Fruit fly (Drosophila melanogaster) whole organism, embryonic: Measurements from ENCODE around the gene Gr93d.
A peak's percentile ranks its signal among the peaks of the same experiment; 100 is the strongest.

ENCODE experiments used
- Ada2b ChIP-seq: fragments of 200-800 bp; sonication (Bioruptor generic); IDR thresholded peaks from 2 replicates; pipeline ENCODE4 v1.3.6; 2022; ENCODE audit warnings: missing biosample characterization, missing genetic modification characterization
- BEAF-32 ChIP-seq: fragments of 200-800 bp; sonication (Bioruptor generic); optimal IDR thresholded peaks from 3 replicates; lab custom pipeline; 2017; ENCODE audit warnings: missing biosample characterization, missing genetic modification characterization, mild to moderate bottlenecking, moderate library complexity, missing genetic modification reagents
- CG10147 ChIP-seq: fragments of 200-800 bp; sonication (Bioruptor generic); optimal IDR thresholded peaks from 2 replicates; lab custom pipeline; 2019; ENCODE audit warnings: missing biosample characterization, mild to moderate bottlenecking, missing genetic modification characterization, moderate library complexity
- CG12769 ChIP-seq: fragments of 200-800 bp; sonication (Bioruptor generic); optimal IDR thresholded peaks from 2 replicates; lab custom pipeline; 2019; ENCODE audit warnings: missing biosample characterization, mild to moderate bottlenecking, missing genetic modification characterization, moderate library complexity
- CG14014 ChIP-seq: fragments of 200-800 bp; sonication (Bioruptor generic); IDR thresholded peaks from 2 replicates; pipeline ENCODE4 v1.3.6; 2022; ENCODE audit warnings: missing biosample characterization, missing genetic modification characterization
- CG14710 ChIP-seq: fragments of 200-800 bp; sonication (Bioruptor generic); optimal IDR thresholded peaks from 3 replicates; lab custom pipeline; 2019; ENCODE audit warnings: missing biosample characterization, mild to moderate bottlenecking, missing genetic modification characterization, moderate library complexity
- CG15601 ChIP-seq: fragments of 200-800 bp; sonication (Bioruptor generic); optimal IDR thresholded peaks from 3 replicates; lab custom pipeline; 2019; ENCODE audit warnings: missing biosample characterization, mild to moderate bottlenecking, missing genetic modification characterization, moderate library complexity
- CG1602 ChIP-seq: fragments of 200-800 bp; sonication (Bioruptor generic); optimal IDR thresholded peaks from 3 replicates; lab custom pipeline; 2016; ENCODE audit warnings: missing biosample characterization, missing genetic modification characterization
- CG16779 ChIP-seq: fragments of 200-800 bp; sonication (Bioruptor generic); IDR thresholded peaks from 2 replicates; pipeline ENCODE4 v1.3.6; 2022; ENCODE audit warnings: missing biosample characterization, missing genetic modification characterization
- CG17186 ChIP-seq: fragments of 200-800 bp; sonication (Bioruptor generic); optimal IDR thresholded peaks from 3 replicates; lab custom pipeline; 2017; ENCODE audit warnings: missing biosample characterization, missing genetic modification reagents, missing genetic modification characterization
- CG17802 ChIP-seq: fragments of 200-800 bp; sonication (Bioruptor generic); optimal IDR thresholded peaks from 2 replicates; lab custom pipeline; 2018; ENCODE audit warnings: missing biosample characterization, mild to moderate bottlenecking, missing genetic modification characterization, moderate library complexity
- CG1832 ChIP-seq: fragments of 200-800 bp; sonication (Bioruptor generic); optimal IDR thresholded peaks from 2 replicates; lab custom pipeline; 2017; ENCODE audit warnings: missing biosample characterization, mild to moderate bottlenecking, missing genetic modification characterization, inconsistent platforms
- CG2199 ChIP-seq: fragments of 200-800 bp; sonication (Bioruptor generic); IDR thresholded peaks from 3 replicates; pipeline ENCODE4 v1.3.6; 2022; ENCODE audit warnings: missing biosample characterization, missing genetic modification characterization
- CG32772 ChIP-seq: fragments of 200-800 bp; sonication (Bioruptor generic); IDR thresholded peaks from 2 replicates; pipeline ENCODE4 v1.3.6; 2022; ENCODE audit warnings: missing biosample characterization, missing genetic modification characterization
- CG33557 ChIP-seq: fragments of 200-800 bp; sonication (Bioruptor generic); optimal IDR thresholded peaks from 2 replicates; lab custom pipeline; 2019; ENCODE audit warnings: missing biosample characterization, mild to moderate bottlenecking, missing genetic modification characterization, moderate library complexity
- CG3995 ChIP-seq: fragments of 200-800 bp; sonication (Bioruptor generic); optimal IDR thresholded peaks from 3 replicates; lab custom pipeline; 2016; ENCODE audit warnings: missing biosample characterization, missing genetic modification characterization
- CG7372 ChIP-seq: fragments of 200-800 bp; sonication (Bioruptor generic); IDR thresholded peaks from 2 replicates; pipeline ENCODE4 v1.3.6; 2022; ENCODE audit warnings: missing biosample characterization, missing genetic modification characterization
- CG7786 ChIP-seq: fragments of 200-800 bp; sonication (Bioruptor generic); optimal IDR thresholded peaks from 2 replicates; lab custom pipeline; 2016; ENCODE audit warnings: missing biosample characterization, missing genetic modification characterization
- CG8944 ChIP-seq: fragments of 200-800 bp; sonication (Bioruptor generic); optimal IDR thresholded peaks from 3 replicates; lab custom pipeline; 2016; ENCODE audit warnings: missing biosample characterization, missing genetic modification characterization
- CG9215 ChIP-seq: fragments of 200-800 bp; sonication (Bioruptor generic); IDR thresholded peaks from 2 replicates; pipeline ENCODE4 v1.3.6; 2022; ENCODE audit warnings: missing biosample characterization, missing genetic modification characterization
- Elba2 ChIP-seq: fragments of 200-800 bp; sonication (Bioruptor generic); optimal IDR thresholded peaks from 3 replicates; lab custom pipeline; 2016; ENCODE audit warnings: missing biosample characterization, missing genetic modification characterization
- Hr3 ChIP-seq: fragments of 200-800 bp; sonication (Bioruptor generic); optimal IDR thresholded peaks from 3 replicates; lab custom pipeline; 2016; ENCODE audit warnings: missing biosample characterization, missing genetic modification characterization
- Lpt ChIP-seq: fragments of >200 bp; optimal IDR thresholded peaks from 2 replicates; lab custom pipeline; 2018; ENCODE audit warnings: missing biosample characterization, missing genetic modification characterization
- MTF-1 ChIP-seq: fragments of 200-800 bp; sonication (Bioruptor generic); optimal IDR thresholded peaks from 2 replicates; lab custom pipeline; 2018; ENCODE audit warnings: missing biosample characterization, mild to moderate bottlenecking, missing genetic modification characterization, borderline replicate concordance
- Meics ChIP-seq: fragments of 200-800 bp; sonication (Bioruptor generic); optimal IDR thresholded peaks from 2 replicates; lab custom pipeline; 2017; ENCODE audit warnings: missing biosample characterization, mild to moderate bottlenecking, missing genetic modification characterization
- Nf-YA ChIP-seq: fragments of 200-800 bp; sonication (Bioruptor generic); IDR thresholded peaks from 2 replicates; pipeline ENCODE4 v1.3.6; 2022; ENCODE audit warnings: missing biosample characterization, missing genetic modification characterization
- Oaz ChIP-seq: fragments of 200-800 bp; sonication (Bioruptor generic); IDR thresholded peaks from 2 replicates; pipeline ENCODE4 v1.3.6; 2022; ENCODE audit warnings: missing biosample characterization, missing genetic modification characterization
- Pdp1 ChIP-seq, 2 experiments: fragments of 200-800 bp; sonication (Bioruptor generic); optimal IDR thresholded peaks; 3 replicates each; lab custom pipeline; 2016; ENCODE audit warnings: missing biosample characterization in 2 of 2, missing genetic modification characterization in 2 of 2, mild to moderate bottlenecking in 1 of 2, moderate library complexity in 1 of 2
- Rfx ChIP-seq: fragments of 200-800 bp; sonication (Bioruptor generic); IDR thresholded peaks from 2 replicates; pipeline ENCODE4 v1.3.6; 2022; ENCODE audit warnings: missing biosample characterization, missing genetic modification characterization
- Side ChIP-seq: fragments of 200-800 bp; sonication (Bioruptor generic); optimal IDR thresholded peaks from 2 replicates; lab custom pipeline; 2016; ENCODE audit warnings: missing biosample characterization, missing genetic modification characterization
- bsh ChIP-seq, 2 experiments: fragments of 200-800 bp; sonication (Bioruptor generic); optimal IDR thresholded peaks; 2 replicates each; lab custom pipeline; 2017 to 2018; ENCODE audit warnings: mild to moderate bottlenecking in 2 of 2, missing biosample characterization in 2 of 2, missing genetic modification characterization in 2 of 2, moderate library complexity in 1 of 2
- crol ChIP-seq: fragments of 200-800 bp; sonication (Bioruptor generic); IDR thresholded peaks from 2 replicates; pipeline ENCODE4 v1.3.6; 2022; ENCODE audit warnings: missing biosample characterization, missing genetic modification characterization
- dimm ChIP-seq: fragments of 200-800 bp; sonication (Bioruptor generic); IDR thresholded peaks from 2 replicates; pipeline ENCODE4 v1.3.6; 2022; ENCODE audit warnings: missing biosample characterization, missing genetic modification characterization
- emc ChIP-seq: fragments of 200-800 bp; sonication (Bioruptor generic); optimal IDR thresholded peaks from 2 replicates; lab custom pipeline; 2016; ENCODE audit warnings: missing biosample characterization, missing genetic modification characterization
- fd96Cb ChIP-seq: fragments of 200-800 bp; sonication (Bioruptor generic); optimal IDR thresholded peaks from 2 replicates; lab custom pipeline; 2018; ENCODE audit warnings: missing biosample characterization, mild to moderate bottlenecking, missing genetic modification characterization, moderate library complexity
- grn ChIP-seq: fragments of 200-800 bp; sonication (Bioruptor generic); optimal IDR thresholded peaks from 3 replicates; lab custom pipeline; 2017; ENCODE audit warnings: missing biosample characterization, missing genetic modification characterization
- hkb ChIP-seq, 2 experiments: fragments of 200-800 bp in 1 of 2; fragments of >200 bp in 1 of 2; sonication (Bioruptor generic) in 1 of 2; IDR thresholded peaks in 1 of 2; optimal IDR thresholded peaks in 1 of 2; 2 replicates each; pipeline versions ENCODE4 v1.3.6 to Lab custom; 2017 to 2022; ENCODE audit warnings: missing biosample characterization in 1 of 2, missing genetic modification characterization in 1 of 2
- inv ChIP-seq: fragments of 200-800 bp; sonication (Bioruptor generic); IDR thresholded peaks from 2 replicates; pipeline ENCODE4 v1.3.6; 2022; ENCODE audit warnings: missing biosample characterization, missing genetic modification characterization; ENCODE audit not compliant: partially characterized antibody
- maf-S ChIP-seq: fragments of 200-800 bp; sonication (Bioruptor generic); optimal IDR thresholded peaks from 2 replicates; lab custom pipeline; 2016; ENCODE audit warnings: missing biosample characterization, missing genetic modification characterization
- pros ChIP-seq: fragments of 200-800 bp; sonication (Bioruptor generic); optimal IDR thresholded peaks from 3 replicates; lab custom pipeline; 2019; ENCODE audit warnings: missing biosample characterization, mild to moderate bottlenecking, missing genetic modification characterization, moderate library complexity
- repo ChIP-seq: fragments of 200-800 bp; sonication (Bioruptor generic); optimal IDR thresholded peaks from 2 replicates; lab custom pipeline; 2016; ENCODE audit warnings: missing biosample characterization, missing genetic modification characterization
- schlank ChIP-seq: fragments of 200-800 bp; sonication (Bioruptor generic); optimal IDR thresholded peaks from 2 replicates; lab custom pipeline; 2018; ENCODE audit warnings: missing biosample characterization, mild to moderate bottlenecking, missing genetic modification characterization
- scrt ChIP-seq: fragments of 200-800 bp; sonication (Bioruptor generic); optimal IDR thresholded peaks from 2 replicates; lab custom pipeline; 2018; ENCODE audit warnings: missing biosample characterization, mild to moderate bottlenecking, missing genetic modification characterization, moderate library complexity
- sd ChIP-seq: fragments of 200-800 bp; sonication (Bioruptor generic); optimal IDR thresholded peaks from 3 replicates; lab custom pipeline; 2018; ENCODE audit warnings: missing biosample characterization, mild to moderate bottlenecking, missing genetic modification characterization, moderate library complexity
- sens ChIP-seq: fragments of 200-800 bp; sonication (Bioruptor generic); peaks from one replicate; lab custom pipeline; 2016; ENCODE audit warnings: missing biosample characterization, missing genetic modification characterization
- so ChIP-seq: fragments of 200-800 bp; sonication (Bioruptor generic); IDR thresholded peaks from 3 replicates; pipeline ENCODE4 v1.3.6; 2022; ENCODE audit warnings: missing biosample characterization, missing genetic modification characterization
- sr ChIP-seq: fragments of 200-800 bp; sonication (Bioruptor generic); IDR thresholded peaks from 3 replicates; pipeline ENCODE4 v1.3.6; 2022; ENCODE audit warnings: missing biosample characterization, missing genetic modification characterization
- ttk ChIP-seq: fragments of 200-800 bp; sonication (Bioruptor generic); IDR thresholded peaks from 2 replicates; pipeline ENCODE4 v2.1.2; 2022; ENCODE audit warnings: missing biosample characterization, missing genetic modification characterization
- vnd ChIP-seq: fragments of 200-800 bp; sonication (Bioruptor generic); IDR thresholded peaks from 3 replicates; pipeline ENCODE4 v1.3.6; 2022; ENCODE audit warnings: missing biosample characterization, missing genetic modification characterization; ENCODE audit not compliant: partially characterized antibody
- vvl ChIP-seq: fragments of 200-800 bp; sonication (Bioruptor generic); IDR thresholded peaks from 2 replicates; pipeline ENCODE4 v1.3.6; 2022; ENCODE audit warnings: missing biosample characterization, missing genetic modification characterization

Gene Gr93d

DNA sequence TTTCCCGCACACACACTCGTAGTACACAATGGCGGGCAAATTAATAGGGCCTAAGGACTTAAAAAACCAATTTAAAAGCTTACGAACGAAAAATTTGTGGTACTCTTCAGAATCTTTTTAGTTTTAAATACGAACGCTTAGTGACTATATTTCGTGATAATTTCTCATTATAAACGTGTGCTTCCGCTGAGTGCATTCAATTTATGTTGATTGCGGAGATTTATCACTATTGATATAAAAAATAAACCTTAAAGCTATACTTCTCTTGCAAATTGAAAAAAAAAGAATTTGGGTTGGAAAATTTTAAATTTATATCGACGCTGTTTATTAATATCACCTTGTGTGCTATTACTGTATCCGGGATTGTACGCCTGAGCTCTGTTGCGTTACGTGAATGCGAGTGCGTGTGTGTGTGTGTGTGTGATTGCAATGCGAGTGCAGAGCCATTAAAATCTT, 2.6 kb upstream of the Gr93d start (continued):
- no peak; the same call in 1 of the 2 replicates for TF ChIP-seq CG14014 (GFP tag; lab: Robert Waterston, UW)
- no peak for TF ChIP-seq CG3995 (GFP tag; lab: Kevin White, UChicago)
- no peak for TF ChIP-seq BEAF-32 (GFP tag; lab: Kevin White, UChicago)
- TF ChIP-seq CG2199 (GFP tag; lab: Robert Waterston, UW), result no peak
- TF ChIP-seq repo (GFP tag; lab: Kevin White, UChicago), result peak; percentile 1
- no peak for TF ChIP-seq Nf-YA (GFP tag; lab: Robert Waterston, UW)
- TF ChIP-seq Elba2 (GFP tag; lab: Kevin White, UChicago), result peak; percentile 45
- TF ChIP-seq bsh (GFP tag; optimal IDR thresholded peaks at IDR 0.05; lab: Kevin White, UChicago), result peak; percentile 60 to 88
- no peak for TF ChIP-seq CG1832 (GFP tag; lab: Kevin White, UChicago)
- TF ChIP-seq so (GFP tag; lab: Robert Waterston, UW), result no peak
- peak; percentile 23 for TF ChIP-seq CG8944 (GFP tag; lab: Kevin White, UChicago)
- TF ChIP-seq Hr3, result peak; percentile 56
- TF ChIP-seq dimm (GFP tag; lab: Robert Waterston, UW), result no peak
- no peak for TF ChIP-seq hkb (optimal IDR thresholded peaks at IDR 0.05; lab: Kevin White, UChicago)
- no peak for TF ChIP-seq hkb (GFP tag; IDR thresholded peaks at IDR 0.05; lab: Robert Waterston, UW)
- TF ChIP-seq CG17802 (tag; lab: Kevin White, UChicago), result no peak
- no peak for TF ChIP-seq schlank
- peak; percentile 59 for TF ChIP-seq Ada2b (GFP tag; lab: Robert Waterston, UW)
- peak; percentile 85 for TF ChIP-seq CG14710
- TF ChIP-seq fd96Cb (tag; lab: Kevin White, UChicago), result peak; percentile 74
- no peak for TF ChIP-seq CG12769 (tag; lab: Kevin White, UChicago)
- no peak for TF ChIP-seq Lpt
- TF ChIP-seq maf-S (GFP tag; lab: Kevin White, UChicago), result peak; percentile 26
- no peak for TF ChIP-seq vvl (GFP tag; lab: Robert Waterston, UW)
- peak; percentile 66 for TF ChIP-seq Meics (GFP tag; lab: Kevin White, UChicago)
- TF ChIP-seq scrt (GFP tag; lab: Kevin White, UChicago), result no peak
- no peak for TF ChIP-seq vnd (GFP tag; lab: Robert Waterston, UW)
- peak; percentile 58 for TF ChIP-seq MTF-1 (GFP tag; lab: Kevin White, UChicago)
- TF ChIP-seq Pdp1 (GFP tag; optimal IDR thresholded peaks at IDR 0.05; lab: Kevin White, UChicago), result peak; percentile 76 to 78
- TF ChIP-seq CG33557, result peak; percentile 69
- TF ChIP-seq emc (GFP tag; lab: Kevin White, UChicago), result no peak
- peak; percentile 56 for TF ChIP-seq Side
- TF ChIP-seq CG15601, result peak; percentile 56
- no peak for TF ChIP-seq CG9215 (GFP tag; lab: Robert Waterston, UW)
- peak; percentile 42 for TF ChIP-seq CG7786

dm6 chr3R:21848271-21848670, 1.8 kb upstream of the Gr93d start:
- TF ChIP-seq sens (GFP tag; lab: Kevin White, UChicago) (peak; percentile 50), CG16779 (GFP tag; lab: Robert Waterston, UW) (0 out of 2 replicates have a peak, but pooled peaks have one; percentile 14), sr (GFP tag; lab: Robert Waterston, UW) (no peak)

- TF ChIP-seq crol (GFP tag; lab: Robert Waterston, UW), result peak; percentile 65; the same call in 1 of the 2 replicates
- TF ChIP-seq CG7372 (GFP tag; lab: Robert Waterston, UW), result no peak
- TF ChIP-seq pros (GFP tag; lab: Kevin White, UChicago), result peak; percentile 4
- 0 out of 2 replicates have a peak, but pooled peaks have one; percentile 10 for TF ChIP-seq Rfx (GFP tag; lab: Robert Waterston, UW)
- TF ChIP-seq grn (GFP tag; lab: Kevin White, UChicago), result peak; percentile 36
- no peak for TF ChIP-seq inv (GFP tag; lab: Robert Waterston, UW)
- TF ChIP-seq ttk (GFP tag; lab: Robert Waterston, UW), result no peak
- no peak for TF ChIP-seq CG17186 (GFP tag; lab: Kevin White, UChicago)
- no peak for TF ChIP-seq CG10147
- TF ChIP-seq CG1602 (GFP tag; lab: Kevin White, UChicago), result no peak
- peak; percentile 48; the same call in 1 of the 2 replicates for TF ChIP-seq CG32772
- TF ChIP-seq Oaz (GFP tag; lab: Robert Waterston, UW), result no peak
- TF ChIP-seq sd (tag; lab: Kevin White, UChicago), result peak; percentile 29
These were observed 979 bp upstream of the Gr93d start for dm6 chr3R:21847438-21847837.
